Worm (Caenorhabditis elegans): ENCODE measurements around the gene lin-45.
A peak's percentile ranks its signal among the peaks of the same experiment; 100 is the strongest.

lin-45 gene

DNA sequence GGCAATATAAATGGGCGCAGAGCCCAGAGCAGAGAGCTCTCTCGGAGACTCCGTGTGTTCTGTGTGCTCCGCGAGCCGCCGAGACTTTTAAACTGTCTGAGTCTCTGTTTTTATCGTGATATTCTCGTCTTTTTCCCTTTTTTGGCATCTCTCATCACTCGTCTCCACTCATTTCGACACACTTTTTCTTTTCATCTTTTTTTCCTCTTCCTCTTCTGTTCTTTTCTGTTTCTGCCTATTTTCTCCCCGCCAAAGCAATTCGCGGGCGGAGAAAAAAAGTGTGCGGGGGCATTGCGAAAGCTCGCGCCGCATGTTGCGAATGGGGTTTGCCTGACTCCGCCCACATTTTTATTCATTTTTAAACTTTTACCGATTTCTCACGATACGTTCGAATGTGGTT lies 8.0 kb upstream of the lin-45 start (continued):
- peak; percentile 66; the same call in 1 of the 2 replicates for TF ChIP-seq bed-2 (GFP tag; IDR thresholded peaks at IDR 0.05)
- peak; percentile 86 for TF ChIP-seq F33H1.4 (GFP tag; IDR thresholded peaks at IDR 0.05)
- peak; percentile 98 for TF ChIP-seq dox-1 (GFP tag; IDR thresholded peaks at IDR 0.05)
- TF ChIP-seq Y53F4B.3 (GFP tag; IDR thresholded peaks at IDR 0.05), result no peak; the same call in 1 of the 2 replicates
- TF ChIP-seq hlh-12 (tag; optimal IDR thresholded peaks at IDR 0.05), result no peak
- no peak for TF ChIP-seq F10E7.11 (tag; optimal IDR thresholded peaks at IDR 0.05)
- TF ChIP-seq ceh-58 (GFP tag; IDR thresholded peaks at IDR 0.05), result no peak
- peak; percentile 11 for TF ChIP-seq B0261.1 (tag; optimal IDR thresholded peaks at IDR 0.05)
- peak; percentile 74 for TF ChIP-seq ztf-18 (tag; optimal IDR thresholded peaks at IDR 0.05)
- no peak for TF ChIP-seq F55B11.4 (tag; optimal IDR thresholded peaks at IDR 0.05; ENCODE audit: borderline replicate concordance, insufficient read depth)
- TF ChIP-seq madf-8 (GFP tag; conservative IDR thresholded peaks at IDR 0.05), result peak; percentile 97
- peak; percentile 44 for TF ChIP-seq mel-28 (tag; optimal IDR thresholded peaks at IDR 0.05; ENCODE audit: borderline replicate concordance)
- TF ChIP-seq egl-18 (GFP tag; IDR thresholded peaks at IDR 0.05), result no peak
- TF ChIP-seq tbx-9 (tag; optimal IDR thresholded peaks at IDR 0.05; ENCODE audit: borderline replicate concordance), result no peak
- no peak for TF ChIP-seq bed-1 (GFP tag; IDR thresholded peaks at IDR 0.05)
- TF ChIP-seq nhr-179 (tag; optimal IDR thresholded peaks at IDR 0.05), result no peak
- no peak for TF ChIP-seq hlh-26 (GFP tag; conservative IDR thresholded peaks at IDR 0.05)
- no peak for TF ChIP-seq akir-1 (GFP tag; optimal IDR thresholded peaks at IDR 0.05)
- no peak for TF ChIP-seq nfya-1 (tag; optimal IDR thresholded peaks at IDR 0.05; ENCODE audit: borderline replicate concordance, insufficient read depth)
- TF ChIP-seq hrde-1 (tag; optimal IDR thresholded peaks at IDR 0.05; ENCODE audit: borderline replicate concordance), result peak; percentile 55
- TF ChIP-seq C17E4.6 (GFP tag; IDR thresholded peaks at IDR 0.05), result peak; percentile 89
- peak; percentile 84 for TF ChIP-seq ceh-100 (GFP tag; IDR thresholded peaks at IDR 0.05)
- peak; percentile 80 for TF ChIP-seq F49E8.2 (tag; optimal IDR thresholded peaks at IDR 0.05; ENCODE audit: insufficient read depth)
- no peak for TF ChIP-seq ztf-6 (GFP tag; IDR thresholded peaks at IDR 0.05)
- TF ChIP-seq egl-44 (GFP tag; IDR thresholded peaks at IDR 0.05), result peak; percentile 70; the same call in 1 of the 2 replicates
- no peak for TF ChIP-seq pha-4 (tag; optimal IDR thresholded peaks at IDR 0.05)
- TF ChIP-seq Y56A3A.18 (GFP tag; IDR thresholded peaks at IDR 0.05), result peak; percentile 81; the same call in 1 of the 2 replicates
- no peak for TF ChIP-seq mxl-1 (tag; optimal IDR thresholded peaks at IDR 0.05)
- peak; percentile 85 for TF ChIP-seq F23B12.7 (tag; optimal IDR thresholded peaks at IDR 0.05; ENCODE audit: insufficient read depth)
- peak; percentile 75 for TF ChIP-seq attf-3 (GFP tag; conservative IDR thresholded peaks at IDR 0.05)
- TF ChIP-seq unc-130 (GFP tag; optimal IDR thresholded peaks at IDR 0.05), result peak; percentile 94
- TF ChIP-seq cebp-2 (GFP tag; IDR thresholded peaks at IDR 0.05), result 0 out of 2 replicates have a peak, but pooled peaks have one; percentile 45
- TF ChIP-seq rec-8 (tag; optimal IDR thresholded peaks at IDR 0.05), result peak; percentile 14 to 65
- peak; percentile 37 for TF ChIP-seq rpc-1 (optimal IDR thresholded peaks at IDR 0.05)
- no peak for TF ChIP-seq rpc-1 (tag; optimal IDR thresholded peaks at IDR 0.05)
- TF ChIP-seq ztf-25 (GFP tag; IDR thresholded peaks at IDR 0.05), result peak; percentile 88
- 0 out of 2 replicates have a peak, but pooled peaks have one; percentile 61 for TF ChIP-seq ceh-40 (GFP tag; IDR thresholded peaks at IDR 0.05)
- TF ChIP-seq somi-1 (GFP tag; optimal IDR thresholded peaks at IDR 0.05), result peak; percentile 11
- TF ChIP-seq efl-1 (GFP tag; optimal IDR thresholded peaks at IDR 0.05), result peak; percentile 99
- peak; percentile 81 for TF ChIP-seq lin-40 (tag; optimal IDR thresholded peaks at IDR 0.05)
- no peak for TF ChIP-seq ztf-26 (tag; optimal IDR thresholded peaks at IDR 0.05)
- no peak for TF ChIP-seq ztf-3 (GFP tag; optimal IDR thresholded peaks at IDR 0.05)
- peak; percentile 75 for TF ChIP-seq tbp1 (GFP tag; optimal IDR thresholded peaks at IDR 0.05)
- TF ChIP-seq him-1 (tag; optimal IDR thresholded peaks at IDR 0.05), result peak; percentile 59
- no peak for TF ChIP-seq ama-1 (optimal IDR thresholded peaks at IDR 0.05)
- peak in 1 of 2 experiments; percentile 39 for TF ChIP-seq ama-1 (GFP tag; optimal IDR thresholded peaks at IDR 0.05)
- TF ChIP-seq lin-35 (GFP tag; optimal IDR thresholded peaks at IDR 0.05), result peak; percentile 40 to 92 (median 90)
- TF ChIP-seq zim-3 (tag; optimal IDR thresholded peaks at IDR 0.05), result peak; percentile 17
- TF ChIP-seq ets-4 (GFP tag; optimal IDR thresholded peaks at IDR 0.05), result peak; percentile 28
